Worm (Caenorhabditis elegans) whole organism, mixed stage, embryonic: Measurements from ENCODE around the gene nsph-4.3.
A peak's percentile ranks its signal among the peaks of the same experiment; 100 is the strongest.

Source experiments
- M03D4.4 ChIP-seq: sonication (generic microtip); optimal IDR thresholded peaks from 2 replicates; lab custom pipeline; 2017; ENCODE audit warnings: mild to moderate bottlenecking, missing genetic modification characterization, missing compliant biosample characterization
- bed-3 ChIP-seq: fragments of 200-800 bp; sonication (Bioruptor generic); optimal IDR thresholded peaks from 3 replicates; lab custom pipeline; 2018; ENCODE audit warnings: mild to moderate bottlenecking, missing genetic modification characterization, moderate library complexity, missing compliant biosample characterization
- blmp-1 ChIP-seq: fragments of 150-350 bp; optimal IDR thresholded peaks from 2 replicates; lab custom pipeline; 2014; ENCODE audit warnings: missing biosample characterization, missing genetic modification characterization
- ceh-39 ChIP-seq: fragments of 150-350 bp; optimal IDR thresholded peaks from 2 replicates; lab custom pipeline; 2014; ENCODE audit warnings: missing biosample characterization, missing genetic modification characterization
- ceh-43 ChIP-seq: fragments of 200-800 bp; sonication (Bioruptor generic); optimal IDR thresholded peaks from 2 replicates; lab custom pipeline; 2018; ENCODE audit warnings: mild to moderate bottlenecking, missing genetic modification characterization, moderate library complexity, missing compliant biosample characterization
- ceh-83 ChIP-seq: fragments of 200-800 bp; sonication (Bioruptor generic); optimal IDR thresholded peaks from 2 replicates; lab custom pipeline; 2018; ENCODE audit warnings: mild to moderate bottlenecking, missing genetic modification characterization, missing compliant biosample characterization
- ces-1 ChIP-seq: fragments of 150-350 bp; optimal IDR thresholded peaks from 2 replicates; lab custom pipeline; 2014; ENCODE audit warnings: missing biosample characterization, missing genetic modification reagents, missing genetic modification characterization
- cnd-1 ChIP-seq: fragments of 200-800 bp; sonication (Bioruptor generic); optimal IDR thresholded peaks from 2 replicates; lab custom pipeline; 2018; ENCODE audit warnings: mild to moderate bottlenecking, missing genetic modification characterization, missing compliant biosample characterization
- drap-1 ChIP-seq: fragments of 200-800 bp; sonication (Bioruptor generic); optimal IDR thresholded peaks from 3 replicates; lab custom pipeline; 2018; ENCODE audit warnings: mild to moderate bottlenecking, missing genetic modification characterization, missing compliant biosample characterization
- elt-1 ChIP-seq: sonication (generic microtip); optimal IDR thresholded peaks from 2 replicates; lab custom pipeline; 2017; ENCODE audit warnings: missing genetic modification characterization, mild to moderate bottlenecking, missing compliant biosample characterization, antibody characterized with exemption, moderate library complexity, borderline replicate concordance; ENCODE audit not compliant: insufficient read depth
- elt-3 ChIP-seq: fragments of 150-350 bp; optimal IDR thresholded peaks from 2 replicates; lab custom pipeline; 2014; ENCODE audit warnings: missing biosample characterization, missing genetic modification characterization
- flh-1 ChIP-seq: fragments of 200-800 bp; sonication (Bioruptor generic); optimal IDR thresholded peaks from 2 replicates; lab custom pipeline; 2018; ENCODE audit warnings: mild to moderate bottlenecking, missing genetic modification characterization, moderate library complexity, missing compliant biosample characterization
- ham-2 ChIP-seq: fragments of 200-800 bp; sonication (Bioruptor generic); optimal IDR thresholded peaks from 2 replicates; lab custom pipeline; 2018; ENCODE audit warnings: mild to moderate bottlenecking, missing genetic modification characterization, missing compliant biosample characterization
- hlh-1 ChIP-seq: fragments of 150-350 bp; optimal IDR thresholded peaks from 2 replicates; lab custom pipeline; 2014; ENCODE audit warnings: missing biosample characterization, missing genetic modification reagents, missing genetic modification characterization
- lin-13 ChIP-seq: fragments of 150-350 bp; optimal IDR thresholded peaks from 2 replicates; lab custom pipeline; 2014; ENCODE audit warnings: missing biosample characterization, missing genetic modification characterization
- lin-32 ChIP-seq: fragments of 200-800 bp; sonication (Bioruptor generic); optimal IDR thresholded peaks from 2 replicates; lab custom pipeline; 2018; ENCODE audit warnings: mild to moderate bottlenecking, missing genetic modification characterization, missing compliant biosample characterization
- lsy-2 ChIP-seq: fragments of 150-350 bp; optimal IDR thresholded peaks from 2 replicates; lab custom pipeline; 2014; ENCODE audit warnings: missing biosample characterization, missing genetic modification characterization
- mab-5 ChIP-seq: fragments of 150-350 bp; optimal IDR thresholded peaks from 2 replicates; lab custom pipeline; 2014; ENCODE audit warnings: missing biosample characterization, missing genetic modification characterization
- mep-1 ChIP-seq: fragments of 150-350 bp; optimal IDR thresholded peaks from 2 replicates; lab custom pipeline; 2017; ENCODE audit warnings: missing biosample characterization, missing genetic modification reagents, missing genetic modification characterization, inconsistent platforms
- mls-2 ChIP-seq: sonication (generic microtip); optimal IDR thresholded peaks from 2 replicates; lab custom pipeline; 2016; ENCODE audit warnings: mild to moderate bottlenecking, missing genetic modification characterization, moderate library complexity, missing compliant biosample characterization
- nhr-12 ChIP-seq: fragments of 150-350 bp; optimal IDR thresholded peaks from 2 replicates; lab custom pipeline; 2014; ENCODE audit warnings: missing biosample characterization, missing genetic modification characterization
- nhr-2 ChIP-seq: fragments of 150-350 bp; optimal IDR thresholded peaks from 2 replicates; lab custom pipeline; 2014; ENCODE audit warnings: missing biosample characterization, missing genetic modification characterization
- nhr-237 ChIP-seq: fragments of 150-350 bp; optimal IDR thresholded peaks from 2 replicates; lab custom pipeline; 2014; ENCODE audit warnings: missing biosample characterization, missing genetic modification characterization
- nhr-28 ChIP-seq: fragments of 150-350 bp; optimal IDR thresholded peaks from 2 replicates; lab custom pipeline; 2014; ENCODE audit warnings: missing biosample characterization, missing genetic modification characterization
- nhr-76 ChIP-seq: sonication (generic microtip); optimal IDR thresholded peaks from 2 replicates; lab custom pipeline; 2017; ENCODE audit warnings: missing biosample characterization, missing genetic modification characterization
- pha-4 ChIP-seq: fragments of 150-350 bp; optimal IDR thresholded peaks from 2 replicates; lab custom pipeline; 2018; ENCODE audit warnings: missing biosample characterization, missing genetic modification reagents, missing genetic modification characterization
- sem-2 ChIP-seq: fragments of 200-800 bp; sonication (Bioruptor generic); optimal IDR thresholded peaks from 2 replicates; lab custom pipeline; 2018; ENCODE audit warnings: mild to moderate bottlenecking, missing genetic modification characterization, missing compliant biosample characterization
- snpc-4 ChIP-seq: fragments of 150-350 bp; optimal IDR thresholded peaks from 2 replicates; lab custom pipeline; 2014; ENCODE audit warnings: missing biosample characterization, missing genetic modification characterization
- sptf-1 ChIP-seq: sonication (generic microtip); optimal IDR thresholded peaks from 2 replicates; lab custom pipeline; 2017; ENCODE audit warnings: mild to moderate bottlenecking, missing genetic modification characterization, moderate library complexity, missing compliant biosample characterization
- tbx-8 ChIP-seq: fragments of 200-800 bp; sonication (Bioruptor generic); optimal IDR thresholded peaks from 2 replicates; lab custom pipeline; 2018; ENCODE audit warnings: mild to moderate bottlenecking, missing genetic modification characterization, moderate library complexity, missing compliant biosample characterization
- unc-120 ChIP-seq: sonication (generic microtip); optimal IDR thresholded peaks from 2 replicates; lab custom pipeline; 2017; ENCODE audit warnings: missing genetic modification characterization, missing compliant biosample characterization; ENCODE audit not compliant: poor library complexity, severe bottlenecking
- unc-39 ChIP-seq: fragments of 150-350 bp; optimal IDR thresholded peaks from 2 replicates; lab custom pipeline; 2014; ENCODE audit warnings: missing biosample characterization, missing genetic modification characterization
- unc-62 ChIP-seq: fragments of 150-350 bp; optimal IDR thresholded peaks from 2 replicates; lab custom pipeline; 2014; ENCODE audit warnings: missing biosample characterization, missing genetic modification reagents, missing genetic modification characterization
- zip-8 ChIP-seq: fragments of 150-350 bp; optimal IDR thresholded peaks from 2 replicates; lab custom pipeline; 2014; ENCODE audit warnings: missing biosample characterization, missing genetic modification characterization
- ztf-11 ChIP-seq: fragments of 150-350 bp; optimal IDR thresholded peaks from 2 replicates; lab custom pipeline; 2014; ENCODE audit warnings: missing biosample characterization, missing genetic modification characterization

nsph-4.3 gene

ce11 chrIII:7572781-7573400 lies 36.2 kb downstream of the nsph-4.3 start, which contains the start of the genes rpl-9 and lpd-7:
TSS of gene rpl-9 (minus strand) at chrIII:7572831.
TSS of gene lpd-7 (plus strand) at chrIII:7573350.
- no peak for TF ChIP-seq mls-2 (tag; lab: Kevin White, UChicago)
- TF ChIP-seq elt-3 (tag; lab: Kevin White, UChicago): peak; percentile 18
- no peak for TF ChIP-seq snpc-4 (tag; lab: Kevin White, UChicago)
- TF ChIP-seq elt-1 (tag; lab: Kevin White, UChicago): no peak
- TF ChIP-seq nhr-2 (tag; lab: Kevin White, UChicago): no peak
- peak; percentile 32 for TF ChIP-seq sptf-1 (tag; lab: Kevin White, UChicago)
- TF ChIP-seq unc-120 (tag; lab: Kevin White, UChicago): peak; percentile 61
- TF ChIP-seq tbx-8: no peak
- peak; percentile 72 for TF ChIP-seq nhr-237
- TF ChIP-seq unc-39 (tag; lab: Kevin White, UChicago): no peak
- peak; percentile 95 for TF ChIP-seq mep-1 (tag; lab: Kevin White, UChicago)
- no peak for TF ChIP-seq ztf-11 (tag; lab: Kevin White, UChicago)
- TF ChIP-seq drap-1 (GFP tag; lab: Kevin White, UChicago): no peak
- peak; percentile 21 for TF ChIP-seq mab-5 (tag; lab: Kevin White, UChicago)
- peak; percentile 2 for TF ChIP-seq lin-32 (GFP tag; lab: Kevin White, UChicago)
- peak; percentile 75 for TF ChIP-seq hlh-1 (tag; lab: Kevin White, UChicago)
- no peak for TF ChIP-seq sem-2 (GFP tag; lab: Kevin White, UChicago)
- TF ChIP-seq pha-4 (tag; lab: Kevin White, UChicago): peak; percentile 75
- TF ChIP-seq lin-13: peak; percentile 72
- TF ChIP-seq nhr-76 (tag; lab: Kevin White, UChicago): no peak
- TF ChIP-seq flh-1 (GFP tag; lab: Kevin White, UChicago): no peak
- TF ChIP-seq nhr-12: no peak
- no peak for TF ChIP-seq bed-3 (GFP tag; lab: Kevin White, UChicago)
- TF ChIP-seq M03D4.4 (tag; lab: Kevin White, UChicago): no peak
- no peak for TF ChIP-seq cnd-1 (tag; lab: Kevin White, UChicago)
- peak; percentile 49 for TF ChIP-seq ces-1 (GFP tag; lab: Kevin White, UChicago)
- TF ChIP-seq blmp-1 (tag; lab: Kevin White, UChicago): no peak
- peak; percentile 28 for TF ChIP-seq ham-2 (GFP tag; lab: Kevin White, UChicago)
- TF ChIP-seq ceh-39 (tag; lab: Kevin White, UChicago): peak; percentile 33
- TF ChIP-seq nhr-28 (tag; lab: Kevin White, UChicago): no peak
- no peak for TF ChIP-seq ceh-43 (GFP tag; lab: Kevin White, UChicago)
- peak; percentile 84 for TF ChIP-seq lsy-2
- peak; percentile 63 for TF ChIP-seq unc-62
- TF ChIP-seq ceh-83 (GFP tag; lab: Kevin White, UChicago): no peak
- TF ChIP-seq zip-8 (tag; lab: Kevin White, UChicago): no peak

DNA sequence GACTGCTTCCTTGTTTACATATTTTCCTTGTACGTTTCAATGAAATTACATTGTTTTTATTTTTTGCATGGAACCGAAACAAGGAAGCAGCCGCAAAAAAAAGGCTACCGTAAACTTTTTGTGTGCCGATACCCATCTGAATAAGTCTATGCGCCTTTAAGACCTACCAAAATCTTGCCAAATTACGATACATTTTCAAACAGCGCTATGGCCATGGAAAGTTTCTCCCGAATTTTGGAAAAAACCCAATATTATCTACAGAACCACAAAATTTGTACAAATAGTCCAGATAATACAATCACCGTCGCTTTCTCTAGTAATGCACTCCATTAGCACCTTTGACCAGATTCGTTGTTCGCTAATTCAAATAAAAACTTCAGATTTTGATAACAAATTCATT lies 37.3 kb downstream of the nsph-4.3 start:
- no peak for TF ChIP-seq tbx-8
- no peak for TF ChIP-seq sem-2 (GFP tag; lab: Kevin White, UChicago)
- no peak for TF ChIP-seq ceh-83 (GFP tag; lab: Kevin White, UChicago)
- TF ChIP-seq ces-1 (GFP tag; lab: Kevin White, UChicago): no peak
- TF ChIP-seq snpc-4 (tag; lab: Kevin White, UChicago): no peak
- TF ChIP-seq mep-1 (tag; lab: Kevin White, UChicago): no peak
- TF ChIP-seq cnd-1 (tag; lab: Kevin White, UChicago): no peak
- TF ChIP-seq elt-1 (tag; lab: Kevin White, UChicago): no peak
- no peak for TF ChIP-seq hlh-1 (tag; lab: Kevin White, UChicago)
- TF ChIP-seq ceh-43 (GFP tag; lab: Kevin White, UChicago): no peak
- TF ChIP-seq unc-120 (tag; lab: Kevin White, UChicago): no peak
- TF ChIP-seq unc-39 (tag; lab: Kevin White, UChicago): no peak
- no peak for TF ChIP-seq drap-1 (GFP tag; lab: Kevin White, UChicago)
